Worm (Caenorhabditis elegans) whole organism, late embryonic: ENCODE data around the gene F02D8.1.

ENCODE experiments used
- C38D4.7 ChIP-seq: fragments of 200-800 bp; sonication (Bioruptor generic); optimal IDR thresholded peaks from 2 replicates; lab custom pipeline; 2018; ENCODE audit warnings: mild to moderate bottlenecking, missing genetic modification characterization, moderate library complexity, missing compliant biosample characterization
- T23F11.4 ChIP-seq: fragments of 200-800 bp; sonication (Bioruptor generic); optimal IDR thresholded peaks from 2 replicates; lab custom pipeline; 2018; ENCODE audit warnings: mild to moderate bottlenecking, missing genetic modification characterization, missing compliant biosample characterization
- Y22D7AL.16 ChIP-seq: sonication (generic microtip); optimal IDR thresholded peaks from 2 replicates; lab custom pipeline; 2016; ENCODE audit warnings: missing genetic modification characterization, missing compliant biosample characterization
- ama-1 ChIP-seq: fragments of 150-350 bp; optimal IDR thresholded peaks from 2 replicates; lab custom pipeline; 2014
- ceh-14 ChIP-seq: sonication (generic microtip); optimal IDR thresholded peaks from 2 replicates; lab custom pipeline; 2016; ENCODE audit warnings: missing genotype, missing genetic modification characterization, missing compliant biosample characterization
- ceh-18 ChIP-seq: sonication (generic microtip); optimal IDR thresholded peaks from 2 replicates; lab custom pipeline; 2016; ENCODE audit warnings: missing genetic modification characterization, missing compliant biosample characterization
- ceh-19 ChIP-seq: fragments of 200-800 bp; sonication (Bioruptor generic); optimal IDR thresholded peaks from 2 replicates; lab custom pipeline; 2018; ENCODE audit warnings: mild to moderate bottlenecking, missing genetic modification characterization, missing compliant biosample characterization
- ceh-2 ChIP-seq: sonication (generic microtip); optimal IDR thresholded peaks from 2 replicates; lab custom pipeline; 2016; ENCODE audit warnings: missing genotype, missing genetic modification characterization, missing compliant biosample characterization
- ceh-22 ChIP-seq: sonication (generic microtip); optimal IDR thresholded peaks from 2 replicates; lab custom pipeline; 2017; ENCODE audit warnings: missing biosample characterization, missing genetic modification characterization
- ceh-45 ChIP-seq: fragments of 200-800 bp; sonication (Bioruptor generic); IDR thresholded peaks from 2 replicates; pipeline ENCODE4 v1.3.6; 2022; ENCODE audit warnings: missing genetic modification reagents, missing genetic modification characterization, missing compliant biosample characterization
- che-1 ChIP-seq: sonication (generic microtip); optimal IDR thresholded peaks from 2 replicates; lab custom pipeline; 2016; ENCODE audit warnings: mild to moderate bottlenecking, missing genetic modification characterization, missing compliant biosample characterization
- dve-1 ChIP-seq: sonication (generic microtip); optimal IDR thresholded peaks from 2 replicates; lab custom pipeline; 2017; ENCODE audit warnings: antibody characterized with exemption, mild to moderate bottlenecking, missing genetic modification characterization, missing compliant biosample characterization
- elt-2 ChIP-seq: sonication (generic microtip); optimal IDR thresholded peaks from 2 replicates; lab custom pipeline; 2016; ENCODE audit warnings: missing genetic modification reagents, missing genetic modification characterization, missing compliant biosample characterization
- elt-4 ChIP-seq: sonication (generic microtip); optimal IDR thresholded peaks from 2 replicates; lab custom pipeline; 2016; ENCODE audit warnings: missing genetic modification characterization, missing compliant biosample characterization
- ets-4 ChIP-seq: sonication (generic microtip); optimal IDR thresholded peaks from 2 replicates; lab custom pipeline; 2016; ENCODE audit warnings: missing genetic modification characterization, missing compliant biosample characterization
- eyg-1 ChIP-seq: sonication (generic microtip); optimal IDR thresholded peaks from 2 replicates; lab custom pipeline; 2016; ENCODE audit warnings: missing genotype, missing genetic modification characterization, missing compliant biosample characterization
- fax-1 ChIP-seq: sonication (generic microtip); optimal IDR thresholded peaks from 2 replicates; lab custom pipeline; 2016; ENCODE audit warnings: missing genotype, missing genetic modification characterization, missing compliant biosample characterization
- fkh-6 ChIP-seq: sonication (generic microtip); optimal IDR thresholded peaks from 2 replicates; lab custom pipeline; 2016; ENCODE audit warnings: missing genetic modification characterization, missing compliant biosample characterization
- hlh-13 ChIP-seq: fragments of 200-800 bp; sonication (Bioruptor generic); optimal IDR thresholded peaks from 2 replicates; lab custom pipeline; 2018; ENCODE audit warnings: mild to moderate bottlenecking, missing genetic modification characterization, missing compliant biosample characterization
- hlh-30 ChIP-seq: sonication (generic microtip); optimal IDR thresholded peaks from 2 replicates; lab custom pipeline; 2017; ENCODE audit warnings: antibody characterized with exemption, missing genetic modification characterization, missing compliant biosample characterization; ENCODE audit not compliant: insufficient read depth
- hlh-8 ChIP-seq: sonication (generic microtip); optimal IDR thresholded peaks from 2 replicates; lab custom pipeline; 2016; ENCODE audit warnings: missing genotype, missing genetic modification characterization, missing compliant biosample characterization
- lim-6 ChIP-seq: sonication (generic microtip); optimal IDR thresholded peaks from 2 replicates; lab custom pipeline; 2016; ENCODE audit warnings: missing genetic modification characterization, missing compliant biosample characterization
- lin-11 ChIP-seq: fragments of 200-800 bp; sonication (Bioruptor generic); optimal IDR thresholded peaks from 2 replicates; lab custom pipeline; 2018; ENCODE audit warnings: mild to moderate bottlenecking, missing genetic modification characterization, missing compliant biosample characterization
- mec-3 ChIP-seq: sonication (generic microtip); optimal IDR thresholded peaks from 2 replicates; lab custom pipeline; 2016; ENCODE audit warnings: borderline replicate concordance, missing genetic modification characterization, missing compliant biosample characterization
- nhr-232 ChIP-seq: sonication (generic microtip); optimal IDR thresholded peaks from 2 replicates; lab custom pipeline; 2016; ENCODE audit warnings: missing genetic modification characterization, missing compliant biosample characterization
- npax-4 ChIP-seq: sonication (generic microtip); optimal IDR thresholded peaks from 2 replicates; lab custom pipeline; 2016; ENCODE audit warnings: missing genetic modification characterization, missing compliant biosample characterization
- odd-2 ChIP-seq: sonication (generic microtip); optimal IDR thresholded peaks from 2 replicates; lab custom pipeline; 2017; ENCODE audit warnings: antibody characterized with exemption, mild to moderate bottlenecking, missing genetic modification characterization, missing compliant biosample characterization
- pax-1 ChIP-seq: fragments of 150-350 bp; optimal IDR thresholded peaks from 2 replicates; lab custom pipeline; 2014; ENCODE audit warnings: missing biosample characterization, missing genetic modification characterization
- pha-4 ChIP-seq: fragments of 150-350 bp; optimal IDR thresholded peaks from 2 replicates; lab custom pipeline; 2018; ENCODE audit warnings: missing biosample characterization, missing genetic modification reagents, missing genetic modification characterization
- pqm-1 ChIP-seq: sonication (generic microtip); optimal IDR thresholded peaks from 2 replicates; lab custom pipeline; 2016; ENCODE audit warnings: missing genetic modification characterization, missing compliant biosample characterization
- pros-1 ChIP-seq: fragments of 150-350 bp; optimal IDR thresholded peaks from 2 replicates; lab custom pipeline; 2014; ENCODE audit warnings: missing biosample characterization, missing genetic modification reagents, missing genetic modification characterization
- sox-4 ChIP-seq: sonication (generic microtip); optimal IDR thresholded peaks from 2 replicates; lab custom pipeline; 2017; ENCODE audit warnings: mild to moderate bottlenecking, missing genetic modification characterization, inconsistent platforms, missing compliant biosample characterization
- tbx-2 ChIP-seq: sonication (generic microtip); optimal IDR thresholded peaks from 2 replicates; lab custom pipeline; 2016; ENCODE audit warnings: missing genetic modification characterization, missing compliant biosample characterization
- ttx-3 ChIP-seq: sonication (generic microtip); optimal IDR thresholded peaks from 2 replicates; lab custom pipeline; 2016; ENCODE audit warnings: missing genetic modification reagents, missing genetic modification characterization, missing compliant biosample characterization
- unc-55 ChIP-seq: sonication (generic microtip); optimal IDR thresholded peaks from 2 replicates; lab custom pipeline; 2017; ENCODE audit warnings: missing biosample characterization, missing genetic modification reagents, missing genetic modification characterization
- zip-5 ChIP-seq: sonication (generic microtip); optimal IDR thresholded peaks from 2 replicates; lab custom pipeline; 2016; ENCODE audit warnings: missing genetic modification characterization, missing compliant biosample characterization

F02D8.1 gene

DNA sequence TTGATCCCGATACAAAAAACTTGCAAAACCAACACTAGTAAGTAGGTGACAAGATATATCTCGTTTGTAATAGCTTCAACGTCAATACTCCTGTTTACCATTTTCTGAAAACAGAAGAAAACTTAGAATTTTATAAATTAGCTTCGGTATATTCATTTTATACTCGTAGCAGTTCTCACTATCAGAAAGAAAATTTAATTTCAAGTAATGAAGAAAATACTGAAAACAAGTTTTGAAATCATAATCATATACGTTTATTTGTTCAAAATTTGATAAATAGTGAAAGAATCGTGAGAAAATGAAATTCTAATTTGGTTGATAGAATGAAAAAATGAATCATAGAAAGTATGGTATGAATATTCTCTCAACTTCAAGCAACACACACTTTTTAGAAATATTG, 23.9 kb downstream of the F02D8.1 start, which contains the start of gene C30G7.5:
Gene C30G7.5 (minus strand): TSS at position 101 of the 400 bp plus-strand sequence.
- no peak for TF ChIP-seq T23F11.4 (GFP tag; lab: Kevin White, UChicago)
- no peak for TF ChIP-seq hlh-30

DNA sequence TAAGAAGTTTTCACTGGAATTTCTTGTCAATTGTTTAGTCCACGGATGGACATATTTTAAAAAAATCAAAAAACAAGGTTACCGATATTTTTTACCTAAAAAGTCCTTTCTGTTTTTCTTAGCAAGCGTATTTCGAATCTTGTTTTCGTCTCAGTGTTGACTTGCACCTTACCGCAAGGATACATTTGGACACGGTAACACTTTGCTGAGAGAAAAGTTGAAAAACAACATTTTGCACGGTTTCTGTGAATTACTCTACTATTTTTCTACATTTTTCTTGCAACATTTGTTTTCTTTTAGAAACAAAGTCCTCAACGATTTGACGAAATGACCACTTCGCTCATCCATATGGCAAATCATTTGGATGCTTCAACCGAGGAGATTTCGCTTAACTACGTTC, 29.0 kb downstream of the F02D8.1 start, which contains the start of gene hil-1:
Gene hil-1 (plus strand): TSS at position 301 of the 400 bp plus-strand sequence.
- TF ChIP-seq ama-1 (lab: Kevin White, UChicago) (no peak), pax-1 (tag; lab: Kevin White, UChicago) (no peak), odd-2 (no peak), eyg-1 (tag; lab: Kevin White, UChicago) (no peak), tbx-2 (tag; lab: Kevin White, UChicago) (no peak), unc-55 (GFP tag; lab: Kevin White, UChicago) (no peak), pqm-1 (no peak), pha-4 (tag; lab: Kevin White, UChicago) (no peak), ets-4 (no peak), elt-4 (tag; lab: Kevin White, UChicago) (no peak), C38D4.7 (no peak), sox-4 (tag; lab: Kevin White, UChicago) (no peak), pros-1 (tag; lab: Kevin White, UChicago) (no peak), che-1 (no peak), T23F11.4 (GFP tag; lab: Kevin White, UChicago) (no peak), npax-4 (tag; lab: Kevin White, UChicago) (no peak), fkh-6 (tag; lab: Kevin White, UChicago) (no peak)

DNA sequence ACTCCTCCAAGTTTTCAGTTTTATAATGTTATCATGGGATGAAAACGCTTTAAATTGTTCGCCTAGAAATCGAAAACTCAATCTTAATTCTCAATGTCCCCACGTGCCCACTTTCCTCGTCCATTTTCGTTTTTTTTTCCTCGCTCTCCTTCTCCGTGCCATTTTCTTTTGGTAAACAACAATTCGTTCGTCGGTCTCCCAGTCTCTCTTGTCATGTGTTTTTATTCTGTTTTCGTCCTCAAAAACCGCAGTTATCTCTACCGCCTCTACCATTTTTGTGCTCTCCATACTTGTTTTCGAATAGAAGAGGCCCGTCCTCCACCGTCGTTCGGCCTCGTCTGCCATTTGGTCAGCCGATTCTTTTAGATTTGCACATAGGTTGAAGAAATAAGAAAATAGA, 29.9 kb downstream of the F02D8.1 start:
- TF ChIP-seq zip-5, result no peak
- TF ChIP-seq elt-2, result no peak
- TF ChIP-seq dve-1 (tag; lab: Kevin White, UChicago), result no peak
- TF ChIP-seq ceh-14 (tag; lab: Kevin White, UChicago), result no peak
- TF ChIP-seq hlh-13 (GFP tag; lab: Kevin White, UChicago), result no peak
- TF ChIP-seq mec-3, result no peak
- TF ChIP-seq pqm-1, result no peak
- TF ChIP-seq elt-4 (tag; lab: Kevin White, UChicago), result no peak
- no peak for TF ChIP-seq Y22D7AL.16 (tag; lab: Kevin White, UChicago)
- TF ChIP-seq odd-2, result no peak
- TF ChIP-seq ceh-45 (GFP tag; lab: Robert Waterston, UW), result no peak
- no peak for TF ChIP-seq ttx-3 (tag; lab: Kevin White, UChicago)
- no peak for TF ChIP-seq eyg-1 (tag; lab: Kevin White, UChicago)
- TF ChIP-seq C38D4.7, result no peak

DNA sequence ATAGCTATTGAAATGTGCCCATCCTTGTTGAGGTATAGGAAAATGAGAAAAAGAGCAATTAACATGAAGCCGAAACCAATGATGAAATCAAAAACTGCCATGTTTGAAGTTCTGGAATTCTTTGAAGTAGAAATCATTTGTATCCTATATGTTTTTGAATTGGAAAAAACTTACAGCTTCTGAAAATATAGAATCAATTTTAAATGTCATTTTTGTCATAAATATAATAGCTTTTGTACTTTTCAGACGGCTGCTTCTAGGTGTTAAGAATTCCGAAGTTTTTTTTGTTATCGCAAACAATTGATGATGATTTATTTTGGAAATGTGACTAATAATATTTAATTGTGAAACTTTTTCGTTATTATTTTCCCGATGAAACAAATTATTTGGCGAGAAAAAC, 31.5 kb downstream of the F02D8.1 start, which contains the start of gene C30G7.4:
Gene C30G7.4 (minus strand): TSS at position 101 of the 400 bp plus-strand sequence.
- TF ChIP-seq hlh-8 (tag; lab: Kevin White, UChicago), result no peak
- TF ChIP-seq ceh-18 (tag; lab: Kevin White, UChicago), result no peak
- no peak for TF ChIP-seq lin-11 (tag; lab: Kevin White, UChicago)
- no peak for TF ChIP-seq hlh-13 (GFP tag; lab: Kevin White, UChicago)
- TF ChIP-seq fkh-6 (tag; lab: Kevin White, UChicago), result no peak
- no peak for TF ChIP-seq ceh-19

DNA sequence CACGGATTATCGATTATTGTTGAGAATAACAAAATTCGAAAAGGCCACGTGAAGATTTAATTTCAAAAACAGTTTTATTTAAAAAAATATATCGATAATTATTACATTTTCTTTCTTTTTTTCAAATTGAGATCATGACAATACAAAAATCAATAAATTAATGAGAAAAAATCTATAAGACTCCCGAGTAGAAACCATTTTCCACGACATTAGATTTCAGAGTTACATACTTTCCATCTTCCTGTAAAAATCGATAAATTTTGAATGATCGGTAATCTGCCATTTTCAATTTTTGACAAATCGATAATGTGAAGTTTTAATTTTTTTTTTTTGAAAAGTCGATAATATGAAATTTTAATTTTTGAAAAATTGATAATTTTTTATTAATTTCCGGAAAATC, 32.8 kb downstream of the F02D8.1 start, which contains the start of gene C30G7.3:
Gene C30G7.3 (minus strand): TSS at position 8 of the 400 bp plus-strand sequence.
- TF ChIP-seq unc-55 (GFP tag; lab: Kevin White, UChicago), result no peak
- no peak for TF ChIP-seq nhr-232 (tag; lab: Kevin White, UChicago)
- TF ChIP-seq lin-11 (tag; lab: Kevin White, UChicago), result no peak
- TF ChIP-seq hlh-8 (tag; lab: Kevin White, UChicago), result no peak
- no peak for TF ChIP-seq pqm-1
- TF ChIP-seq fax-1, result no peak
- TF ChIP-seq ceh-2, result no peak
- no peak for TF ChIP-seq ceh-19
- TF ChIP-seq lim-6 (tag; lab: Kevin White, UChicago), result no peak
- TF ChIP-seq tbx-2 (tag; lab: Kevin White, UChicago), result no peak
- no peak for TF ChIP-seq ceh-22 (tag; lab: Kevin White, UChicago)
